Fruit fly (Drosophila melanogaster) whole organism, wandering third instar larva: Measurements from ENCODE around the gene ClpX.
A peak's percentile ranks its signal among the peaks of the same experiment; 100 is the strongest.

Source experiments
- Abd-B ChIP-seq: fragments of >200 bp; optimal IDR thresholded peaks from 2 replicates; lab custom pipeline; 2017; ENCODE audit warnings: missing biosample characterization, missing genetic modification characterization
- CG32264 ChIP-seq: fragments of 200-800 bp; sonication (Bioruptor generic); optimal IDR thresholded peaks from 2 replicates; lab custom pipeline; 2016; ENCODE audit warnings: missing biosample characterization, missing genetic modification characterization
- CG9705 ChIP-seq: fragments of 200-800 bp; sonication (Bioruptor generic); optimal IDR thresholded peaks from 2 replicates; lab custom pipeline; 2018; ENCODE audit warnings: missing biosample characterization, mild to moderate bottlenecking, missing genetic modification characterization
- Dfd ChIP-seq: fragments of >200 bp; optimal IDR thresholded peaks from 2 replicates; lab custom pipeline; 2017; ENCODE audit warnings: missing biosample characterization, missing genetic modification characterization
- Dif ChIP-seq: fragments of 200-275, 200-300 bp; sonication (Bioruptor generic); optimal IDR thresholded peaks from 2 replicates; lab custom pipeline; 2018; ENCODE audit warnings: missing biosample characterization, missing genetic modification characterization; ENCODE audit not compliant: partially characterized antibody
- GATAd ChIP-seq: sonication (Bioruptor generic); optimal IDR thresholded peaks from 2 replicates; lab custom pipeline; 2016; ENCODE audit warnings: missing biosample characterization, missing genetic modification characterization
- HLH106 ChIP-seq: fragments of 200-800 bp; optimal IDR thresholded peaks from 3 replicates; lab custom pipeline; 2019; ENCODE audit warnings: missing biosample characterization, mild to moderate bottlenecking, missing genetic modification characterization, moderate library complexity
- Hnf4 ChIP-seq: fragments of 200-800 bp; sonication (Bioruptor generic); optimal IDR thresholded peaks from 2 replicates; lab custom pipeline; 2016; ENCODE audit warnings: missing biosample characterization, mild to moderate bottlenecking, missing genetic modification characterization
- Hr78 ChIP-seq: fragments of >200 bp; optimal IDR thresholded peaks from 2 replicates; lab custom pipeline; 2017; ENCODE audit warnings: missing biosample characterization, missing genetic modification characterization
- Hr83 ChIP-seq: fragments of 200-300 bp; sonication (Bioruptor generic); optimal IDR thresholded peaks from 2 replicates; lab custom pipeline; 2016; ENCODE audit warnings: missing biosample characterization, mild to moderate bottlenecking, missing genetic modification characterization, moderate library complexity; ENCODE audit not compliant: poor library complexity, severe bottlenecking
- Jra ChIP-seq: sonication (Bioruptor generic); optimal IDR thresholded peaks from 2 replicates; lab custom pipeline; 2016; ENCODE audit warnings: missing biosample characterization, missing genetic modification characterization
- Mio ChIP-seq: sonication (Bioruptor generic); optimal IDR thresholded peaks from 2 replicates; lab custom pipeline; 2016; ENCODE audit warnings: missing biosample characterization, missing genetic modification characterization
- Myc ChIP-seq: fragments of >200 bp; optimal IDR thresholded peaks from 2 replicates; lab custom pipeline; 2017
- N ChIP-seq: fragments of >200 bp; optimal IDR thresholded peaks from 2 replicates; lab custom pipeline; 2018; ENCODE audit warnings: missing biosample characterization, missing external identifiers, missing genetic modification characterization
- OdsH ChIP-seq: fragments of 200-800 bp; sonication (Bioruptor generic); optimal IDR thresholded peaks from 2 replicates; lab custom pipeline; 2016; ENCODE audit warnings: missing biosample characterization, mild to moderate bottlenecking, missing genetic modification characterization
- Rel ChIP-seq, 2 experiments: fragments of 200-800 bp; sonication (Bioruptor generic) in 1 of 2; optimal IDR thresholded peaks; 2 replicates in 1 of 2; 3 replicates in 1 of 2; lab custom pipeline; 2016 to 2019; ENCODE audit warnings: mild to moderate bottlenecking in 2 of 2, missing biosample characterization in 2 of 2, missing genetic modification characterization in 2 of 2, moderate library complexity in 1 of 2
- Sp1 ChIP-seq: fragments of 200-800 bp; sonication (Bioruptor generic); optimal IDR thresholded peaks from 3 replicates; lab custom pipeline; 2019; ENCODE audit warnings: missing biosample characterization, mild to moderate bottlenecking, missing genetic modification characterization, moderate library complexity
- Vsx2 ChIP-seq: fragments of 200-300, 225-300 bp; sonication (Bioruptor generic); optimal IDR thresholded peaks from 2 replicates; lab custom pipeline; 2018; ENCODE audit warnings: missing biosample characterization, missing genetic modification characterization; ENCODE audit not compliant: partially characterized antibody
- br ChIP-seq: fragments of 200-800 bp; sonication (Bioruptor generic); optimal IDR thresholded peaks from 2 replicates; lab custom pipeline; 2016; ENCODE audit warnings: missing biosample characterization, missing genetic modification characterization
- dl ChIP-seq, 2 experiments: fragments of 175-275, 200-275 bp in 1 of 2; fragments of 200-275 bp in 1 of 2; sonication (Bioruptor generic); optimal IDR thresholded peaks; lab custom pipeline; 2018; ENCODE audit warnings: mild to moderate bottlenecking in 2 of 2, missing biosample characterization in 2 of 2, missing genetic modification characterization in 2 of 2, moderate library complexity in 2 of 2; ENCODE audit not compliant: partially characterized antibody in 2 of 2, insufficient read depth in 1 of 2
- dsf ChIP-seq: sonication (Bioruptor generic); optimal IDR thresholded peaks from 2 replicates; lab custom pipeline; 2016; ENCODE audit warnings: missing biosample characterization, missing genetic modification characterization, borderline replicate concordance
- ey ChIP-seq: fragments of 200-800 bp; sonication (Bioruptor generic); optimal IDR thresholded peaks from 2 replicates; lab custom pipeline; 2016; ENCODE audit warnings: missing biosample characterization, missing genetic modification characterization
- foxo ChIP-seq, 2 experiments: fragments of 200-800 bp; sonication (Bioruptor generic); optimal IDR thresholded peaks; 2 replicates in 1 of 2; 3 replicates in 1 of 2; lab custom pipeline; 2016 to 2017; ENCODE audit warnings: missing biosample characterization in 2 of 2, missing genetic modification characterization in 2 of 2
- fru ChIP-seq: fragments of 200-800 bp; sonication (Bioruptor generic); optimal IDR thresholded peaks from 3 replicates; lab custom pipeline; 2016; ENCODE audit warnings: missing biosample characterization, mild to moderate bottlenecking, missing genetic modification characterization
- h ChIP-seq: fragments of 200-800 bp; sonication (Bioruptor generic); optimal IDR thresholded peaks from 3 replicates; lab custom pipeline; 2016; ENCODE audit warnings: missing biosample characterization, mild to moderate bottlenecking, missing genetic modification characterization
- jim ChIP-seq: fragments of 175-275, 200-325 bp; sonication (Bioruptor generic); optimal IDR thresholded peaks from 2 replicates; lab custom pipeline; 2016; ENCODE audit warnings: missing biosample characterization, mild to moderate bottlenecking, missing genetic modification characterization
- psq ChIP-seq: fragments of 200-800 bp; sonication (Bioruptor generic); optimal IDR thresholded peaks from 3 replicates; lab custom pipeline; 2017; ENCODE audit warnings: missing biosample characterization, mild to moderate bottlenecking, missing genetic modification characterization, moderate library complexity
- rgr ChIP-seq: fragments of 200-800 bp; sonication (Bioruptor generic); optimal IDR thresholded peaks from 3 replicates; lab custom pipeline; 2016; ENCODE audit warnings: missing biosample characterization, mild to moderate bottlenecking, missing genetic modification characterization
- sage ChIP-seq: fragments of 200-800 bp; sonication (Bioruptor generic); optimal IDR thresholded peaks from 2 replicates; lab custom pipeline; 2016; ENCODE audit warnings: missing biosample characterization, mild to moderate bottlenecking, missing genetic modification characterization
- usp ChIP-seq: fragments of >200 bp; optimal IDR thresholded peaks from 2 replicates; lab custom pipeline; 2017; ENCODE audit warnings: missing biosample characterization, missing genetic modification characterization
- woc ChIP-seq: sonication (Bioruptor generic); optimal IDR thresholded peaks from 2 replicates; lab custom pipeline; 2016; ENCODE audit warnings: missing biosample characterization, mild to moderate bottlenecking, missing genetic modification characterization

The ClpX gene

dm6 chr3R:19925271-19925670 lies 21.8 kb upstream of the ClpX start, which contains the start of gene CG4462:
Gene CG4462 (minus strand): TSS chr3R:19925371.
- TF ChIP-seq HLH106 (no peak), CG32264 (GFP tag; lab: Kevin White, UChicago) (no peak), jim (no peak), dl (GFP tag; optimal IDR thresholded peaks at IDR 0.05; lab: Kevin White, UChicago; ENCODE audit: insufficient read depth in 1 of 2, partially characterized antibody in 2 of 2) (no peak)

dm6 chr3R:19924331-19924730 lies 20.8 kb upstream of the ClpX start:
- TF ChIP-seq h (GFP tag; lab: Kevin White, UChicago) (peak; percentile 50), N (GFP tag; lab: Kevin White, UChicago) (no peak), sage (GFP tag; lab: Kevin White, UChicago) (no peak), OdsH (GFP tag; lab: Kevin White, UChicago) (no peak), Myc (lab: Kevin White, UChicago) (no peak), Jra (GFP tag; lab: Kevin White, UChicago) (no peak), Hr78 (no peak), Mio (GFP tag; lab: Kevin White, UChicago) (no peak), Sp1 (GFP tag; lab: Kevin White, UChicago) (no peak), usp (GFP tag; lab: Kevin White, UChicago) (no peak), Rel (GFP tag; optimal IDR thresholded peaks at IDR 0.05; lab: Kevin White, UChicago) (no peak), Rel (tag; optimal IDR thresholded peaks at IDR 0.05; lab: Kevin White, UChicago) (no peak), HLH106 (no peak), Vsx2 (GFP tag; lab: Kevin White, UChicago) (no peak), jim (no peak), dl (GFP tag; optimal IDR thresholded peaks at IDR 0.05; lab: Kevin White, UChicago; ENCODE audit: insufficient read depth in 1 of 2, partially characterized antibody in 2 of 2) (no peak), Dif (GFP tag; lab: Kevin White, UChicago) (no peak), ey (GFP tag; lab: Kevin White, UChicago) (no peak), psq (GFP tag; lab: Kevin White, UChicago) (no peak), br (GFP tag; lab: Kevin White, UChicago) (peak; percentile 34), woc (GFP tag; lab: Kevin White, UChicago) (no peak), GATAd (GFP tag; lab: Kevin White, UChicago) (no peak), rgr (GFP tag; lab: Kevin White, UChicago) (peak; percentile 65), dsf (no peak), Hr83 (GFP tag; lab: Kevin White, UChicago) (peak; percentile 38), CG9705 (GFP tag; lab: Kevin White, UChicago) (no peak)

dm6 chr3R:19918207-19918606 lies 14.7 kb upstream of the ClpX start, which contains the start of gene CG4770:
Gene CG4770 (plus strand): TSS chr3R:19918507.
- TF ChIP-seq HLH106 (no peak), Myc (lab: Kevin White, UChicago) (no peak), Mio (GFP tag; lab: Kevin White, UChicago) (no peak), psq (GFP tag; lab: Kevin White, UChicago) (no peak), jim (no peak), fru (GFP tag; lab: Kevin White, UChicago) (no peak), Dfd (no peak), woc (GFP tag; lab: Kevin White, UChicago) (no peak), foxo (GFP tag; optimal IDR thresholded peaks at IDR 0.05; lab: Kevin White, UChicago) (no peak), Hnf4 (GFP tag; lab: Kevin White, UChicago) (no peak), Dif (GFP tag; lab: Kevin White, UChicago) (no peak), GATAd (GFP tag; lab: Kevin White, UChicago) (no peak)

dm6 chr3R:19917739-19918138 lies 14.2 kb upstream of the ClpX start, which contains the start of gene CG4465:
Gene CG4465 (minus strand): TSS chr3R:19917839.
- no peak for TF ChIP-seq Rel (GFP tag; optimal IDR thresholded peaks at IDR 0.05; lab: Kevin White, UChicago)
- TF ChIP-seq Rel (tag; optimal IDR thresholded peaks at IDR 0.05; lab: Kevin White, UChicago): no peak
- TF ChIP-seq h (GFP tag; lab: Kevin White, UChicago): no peak
- no peak for TF ChIP-seq Hr78
- TF ChIP-seq rgr (GFP tag; lab: Kevin White, UChicago): no peak
- no peak for TF ChIP-seq dl (GFP tag; optimal IDR thresholded peaks at IDR 0.05; lab: Kevin White, UChicago; ENCODE audit: insufficient read depth in 1 of 2, partially characterized antibody in 2 of 2)
- TF ChIP-seq Vsx2 (GFP tag; lab: Kevin White, UChicago): no peak
- TF ChIP-seq fru (GFP tag; lab: Kevin White, UChicago): no peak
- no peak for TF ChIP-seq Hr83 (GFP tag; lab: Kevin White, UChicago)
- no peak for TF ChIP-seq Mio (GFP tag; lab: Kevin White, UChicago)
- TF ChIP-seq Abd-B: no peak
- no peak for TF ChIP-seq N (GFP tag; lab: Kevin White, UChicago)
- no peak for TF ChIP-seq GATAd (GFP tag; lab: Kevin White, UChicago)
